Worm (Caenorhabditis elegans) whole organism, mixed stage, embryonic: ENCODE results near the gene srt-29.

Experiments
- elt-3 ChIP-seq: fragments of 150-350 bp; optimal IDR thresholded peaks from 2 replicates; lab custom pipeline; 2014; ENCODE audit warnings: missing biosample characterization, missing genetic modification characterization
- nhr-76 ChIP-seq: sonication (generic microtip); optimal IDR thresholded peaks from 2 replicates; lab custom pipeline; 2017; ENCODE audit warnings: missing biosample characterization, missing genetic modification characterization

DNA sequence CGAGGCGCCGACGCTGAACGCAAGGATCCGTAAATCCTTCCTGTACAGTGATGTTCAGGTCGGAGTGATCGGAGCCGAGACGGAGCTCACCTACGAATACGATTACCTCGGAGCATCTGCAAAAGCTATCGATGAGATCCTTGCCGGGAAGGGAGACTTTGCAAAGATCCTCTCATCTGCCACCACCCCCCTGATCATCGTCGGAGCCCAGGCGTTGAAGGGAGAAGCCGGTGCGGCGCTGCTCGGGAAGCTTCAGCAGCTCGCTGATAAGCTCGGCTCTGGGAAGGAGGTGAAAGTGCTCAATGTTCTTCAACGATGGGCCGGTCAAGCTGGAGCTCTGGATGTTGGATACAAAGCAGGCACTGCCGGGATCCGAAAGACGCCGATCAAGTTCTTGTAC is 15.6 kb downstream of the srt-29 start:
- TF ChIP-seq elt-3 (tag; lab: Kevin White, UChicago) = no peak
- no peak for TF ChIP-seq nhr-76
